Worm (Caenorhabditis elegans): ENCODE measurements around the gene rps-27.

rps-27 gene

DNA sequence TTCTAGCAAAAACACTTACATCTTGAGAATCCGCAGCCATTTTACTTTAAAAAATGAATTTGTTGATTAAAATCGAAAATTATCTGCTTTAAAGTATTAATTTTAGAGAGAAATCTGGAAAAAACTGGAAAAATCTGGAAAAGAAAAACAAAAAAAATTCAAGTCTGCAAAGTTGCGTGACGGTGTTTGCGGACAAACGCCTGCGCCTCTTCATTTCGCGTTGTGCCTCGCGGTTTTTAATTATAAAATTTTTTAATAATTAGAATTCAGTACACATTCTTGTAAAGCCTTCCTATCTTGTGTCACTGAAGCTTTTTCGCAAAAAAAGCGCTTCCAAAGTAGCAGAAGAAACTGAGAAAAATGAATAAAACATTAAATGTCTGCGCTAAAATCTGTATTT lies 22.7 kb upstream of the rps-27 start, which contains the start of gene W03F9.1 (continued):
- 0 out of 2 replicates have a peak, but pooled peaks have one; percentile 13 for TF ChIP-seq ceh-91 (GFP tag; IDR thresholded peaks at IDR 0.05)
- TF ChIP-seq F55B11.4 (tag; optimal IDR thresholded peaks at IDR 0.05; ENCODE audit: borderline replicate concordance, insufficient read depth): no peak
- peak; percentile 71; the same call in 1 of the 2 replicates for TF ChIP-seq Y95B8A.8 (GFP tag; IDR thresholded peaks at IDR 0.05)
- TF ChIP-seq lsy-27 (tag; optimal IDR thresholded peaks at IDR 0.05; ENCODE audit: borderline replicate concordance, insufficient read depth): no peak
- no peak for TF ChIP-seq nfya-1 (tag; optimal IDR thresholded peaks at IDR 0.05; ENCODE audit: borderline replicate concordance, insufficient read depth)
- TF ChIP-seq lsl-1 (GFP tag; optimal IDR thresholded peaks at IDR 0.05): peak; percentile 68
- peak; percentile 75 for TF ChIP-seq lin-54 (GFP tag; optimal IDR thresholded peaks at IDR 0.05)
- TF ChIP-seq tbp1 (GFP tag; optimal IDR thresholded peaks at IDR 0.05): peak; percentile 40
- TF ChIP-seq pha-4 (tag; optimal IDR thresholded peaks at IDR 0.05): no peak
- 0 out of 2 replicates have a peak, but pooled peaks have one; percentile 18 for TF ChIP-seq B0019.2 (GFP tag; conservative IDR thresholded peaks at IDR 0.05)
- no peak for TF ChIP-seq F10E7.11 (tag; optimal IDR thresholded peaks at IDR 0.05)
- TF ChIP-seq attf-5 (GFP tag; optimal IDR thresholded peaks at IDR 0.05): peak; percentile 57
- no peak for TF ChIP-seq T26A5.8 (tag; optimal IDR thresholded peaks at IDR 0.05)
- no peak for TF ChIP-seq sptf-2 (GFP tag; optimal IDR thresholded peaks at IDR 0.05)
- no peak for TF ChIP-seq ztf-22 (GFP tag; optimal IDR thresholded peaks at IDR 0.05)
- no peak for TF ChIP-seq ztf-3 (GFP tag; optimal IDR thresholded peaks at IDR 0.05)
- TF ChIP-seq rcor-1 (GFP tag; IDR thresholded peaks at IDR 0.05): peak; percentile 71
- peak; percentile 59 for TF ChIP-seq attf-3 (GFP tag; conservative IDR thresholded peaks at IDR 0.05)
- TF ChIP-seq nfya-2 (GFP tag; IDR thresholded peaks at IDR 0.05): no peak
- TF ChIP-seq Y53G8AR.9 (GFP tag; conservative IDR thresholded peaks at IDR 0.05): peak; percentile 73
- no peak for TF ChIP-seq nhr-90 (tag; optimal IDR thresholded peaks at IDR 0.05)
- TF ChIP-seq aptf-2 (GFP tag; conservative IDR thresholded peaks at IDR 0.05): no peak

ce11 chrV:123915-124314 lies 20.0 kb upstream of the rps-27 start:
- TF ChIP-seq nhr-120 (GFP tag; IDR thresholded peaks at IDR 0.05): no peak
- TF ChIP-seq T26A5.8 (tag; optimal IDR thresholded peaks at IDR 0.05): no peak
- TF ChIP-seq ceh-40 (GFP tag; IDR thresholded peaks at IDR 0.05): no peak
- TF ChIP-seq sptf-2 (GFP tag; optimal IDR thresholded peaks at IDR 0.05): no peak
- peak; percentile 8 for TF ChIP-seq F49E8.2 (tag; optimal IDR thresholded peaks at IDR 0.05; ENCODE audit: insufficient read depth)
- TF ChIP-seq C06A6.2 (GFP tag; conservative IDR thresholded peaks at IDR 0.05): no peak
- no peak for TF ChIP-seq ztf-3 (GFP tag; optimal IDR thresholded peaks at IDR 0.05)
- TF ChIP-seq cebp-2 (GFP tag; IDR thresholded peaks at IDR 0.05): no peak
- no peak for TF ChIP-seq pha-4 (tag; optimal IDR thresholded peaks at IDR 0.05)
- no peak for TF ChIP-seq gei-17 (GFP tag; optimal IDR thresholded peaks at IDR 0.05)
- no peak for TF ChIP-seq F57A8.1 (GFP tag; optimal IDR thresholded peaks at IDR 0.05)
- TF ChIP-seq ztf-6 (GFP tag; IDR thresholded peaks at IDR 0.05): no peak
- no peak for TF ChIP-seq lin-54 (GFP tag; optimal IDR thresholded peaks at IDR 0.05)
- TF ChIP-seq pbrm-1 (GFP tag; IDR thresholded peaks at IDR 0.05): 0 out of 2 replicates have a peak, but pooled peaks have one; percentile 14
- no peak for TF ChIP-seq rcor-1 (GFP tag; IDR thresholded peaks at IDR 0.05)
- no peak for TF ChIP-seq tbp1 (GFP tag; optimal IDR thresholded peaks at IDR 0.05)
- TF ChIP-seq ets-4 (GFP tag; optimal IDR thresholded peaks at IDR 0.05): no peak
- TF ChIP-seq lsl-1 (GFP tag; optimal IDR thresholded peaks at IDR 0.05): peak; percentile 11
- TF ChIP-seq C17E4.6 (GFP tag; IDR thresholded peaks at IDR 0.05): no peak
- no peak for TF ChIP-seq nfyb-1 (GFP tag; IDR thresholded peaks at IDR 0.05)
- TF ChIP-seq tlf-1 (GFP tag; optimal IDR thresholded peaks at IDR 0.05): no peak
- TF ChIP-seq hmg-20 (GFP tag; IDR thresholded peaks at IDR 0.05): no peak
- TF ChIP-seq madf-6 (GFP tag; IDR thresholded peaks at IDR 0.05): peak; percentile 48
- no peak for TF ChIP-seq F33H1.4 (GFP tag; IDR thresholded peaks at IDR 0.05)
- no peak for TF ChIP-seq mes-4 (tag; optimal IDR thresholded peaks at IDR 0.05)
